Worm (Caenorhabditis elegans): ENCODE data around the gene R12C12.5.

The R12C12.5 gene

ce11 chrII:6047639-6048159 is 2.8 kb upstream of the R12C12.5 start, which contains the start of the genes R12C12.6 and ran-5 (continued):
- TF ChIP-seq B0261.1 (tag; optimal IDR thresholded peaks at IDR 0.05) (no peak), mes-4 (tag; optimal IDR thresholded peaks at IDR 0.05) (no peak), bed-2 (GFP tag; IDR thresholded peaks at IDR 0.05) (no peak), cebp-2 (GFP tag; IDR thresholded peaks at IDR 0.05) (0 out of 2 replicates have a peak, but pooled peaks have one; percentile 68), bed-1 (GFP tag; IDR thresholded peaks at IDR 0.05) (no peak), Y53G8AR.9 (GFP tag; conservative IDR thresholded peaks at IDR 0.05) (peak; percentile 89), rcor-1 (GFP tag; IDR thresholded peaks at IDR 0.05) (peak; percentile 69), ekl-4 (GFP tag; IDR thresholded peaks at IDR 0.05) (peak; percentile 77), egl-44 (GFP tag; IDR thresholded peaks at IDR 0.05) (no peak), Y56A3A.18 (GFP tag; IDR thresholded peaks at IDR 0.05) (peak; percentile 81), rpc-1 (optimal IDR thresholded peaks at IDR 0.05) (no peak), rpc-1 (tag; optimal IDR thresholded peaks at IDR 0.05) (no peak), pbrm-1 (GFP tag; IDR thresholded peaks at IDR 0.05) (peak; percentile 89), F37B4.10 (GFP tag; IDR thresholded peaks at IDR 0.05) (no peak), atf-7 (tag; optimal IDR thresholded peaks at IDR 0.05) (peak; percentile 48), tlf-1 (GFP tag; optimal IDR thresholded peaks at IDR 0.05) (peak; percentile 73), dpl-1 (GFP tag; optimal IDR thresholded peaks at IDR 0.05) (peak; percentile 27), hsf-1 (GFP tag; IDR thresholded peaks at IDR 0.05) (0 out of 2 replicates have a peak, but pooled peaks have one; percentile 38), zfh-2 (GFP tag; conservative IDR thresholded peaks at IDR 0.05) (no peak), T26A5.8 (tag; optimal IDR thresholded peaks at IDR 0.05) (no peak), ama-1 (optimal IDR thresholded peaks at IDR 0.05) (no peak), ama-1 (GFP tag; optimal IDR thresholded peaks at IDR 0.05) (no peak), dox-1 (GFP tag; IDR thresholded peaks at IDR 0.05) (peak; percentile 88; the same call in 1 of the 2 replicates), nfya-2 (GFP tag; IDR thresholded peaks at IDR 0.05) (no peak), tbp1 (GFP tag; optimal IDR thresholded peaks at IDR 0.05) (peak; percentile 60), rec-8 (tag; optimal IDR thresholded peaks at IDR 0.05) (peak in 1 of 2 experiments; percentile 15), nhr-120 (GFP tag; IDR thresholded peaks at IDR 0.05) (no peak), lin-54 (GFP tag; optimal IDR thresholded peaks at IDR 0.05) (peak; percentile 82), ccch-3 (GFP tag; optimal IDR thresholded peaks at IDR 0.05) (no peak), C17E4.6 (GFP tag; IDR thresholded peaks at IDR 0.05) (peak; percentile 38; the same call in 1 of the 2 replicates), F39B2.1 (GFP tag; IDR thresholded peaks at IDR 0.05) (no peak), lsy-27 (tag; optimal IDR thresholded peaks at IDR 0.05; ENCODE audit: borderline replicate concordance, insufficient read depth) (no peak), D2030.7 (GFP tag; IDR thresholded peaks at IDR 0.05) (peak; percentile 52; the same call in 1 of the 2 replicates), madf-6 (GFP tag; IDR thresholded peaks at IDR 0.05) (peak; percentile 84), ZK185.1 (tag; optimal IDR thresholded peaks at IDR 0.05; ENCODE audit: poor library complexity, severe bottlenecking) (peak; percentile 68), lin-35 (GFP tag; optimal IDR thresholded peaks at IDR 0.05) (peak in 1 of 3 experiments; percentile 82), Y79H2A.3 (GFP tag; conservative IDR thresholded peaks at IDR 0.05) (no peak), snpc-1.3 (tag; optimal IDR thresholded peaks at IDR 0.05; ENCODE audit: insufficient read depth) (peak; percentile 11), snpc-4 (GFP tag; optimal IDR thresholded peaks at IDR 0.05) (peak; percentile 41), snpc-4 (tag; optimal IDR thresholded peaks at IDR 0.05) (peak in 2 of 4 experiments; percentile 74 to 78), let-607 (tag; optimal IDR thresholded peaks at IDR 0.05) (peak in 1 of 2 experiments; percentile 69), ets-4 (GFP tag; optimal IDR thresholded peaks at IDR 0.05) (no peak), F49E8.2 (tag; optimal IDR thresholded peaks at IDR 0.05; ENCODE audit: insufficient read depth) (peak; percentile 52), K12H6.12 (tag; optimal IDR thresholded peaks at IDR 0.05) (peak; percentile 23), tbx-9 (tag; optimal IDR thresholded peaks at IDR 0.05; ENCODE audit: borderline replicate concordance) (no peak), lin-40 (tag; optimal IDR thresholded peaks at IDR 0.05) (peak; percentile 90), hlh-26 (GFP tag; conservative IDR thresholded peaks at IDR 0.05) (no peak), ztf-18 (tag; optimal IDR thresholded peaks at IDR 0.05) (peak; percentile 98)

All from whole organism, young adult.